Worm (Caenorhabditis elegans): ENCODE measurements around the gene molo-1.

molo-1 gene

ce11 chrIII:5591668-5592149, 17.9 kb downstream of the molo-1 start, which contains the start of the genes ddx-15 and ucr-1 (continued):
- TF ChIP-seq ceh-91 (GFP tag; IDR thresholded peaks at IDR 0.05) (peak; percentile 64), bed-1 (GFP tag; IDR thresholded peaks at IDR 0.05) (no peak), let-607 (tag; optimal IDR thresholded peaks at IDR 0.05) (no peak), attf-6 (GFP tag; IDR thresholded peaks at IDR 0.05) (no peak), efl-1 (GFP tag; optimal IDR thresholded peaks at IDR 0.05) (peak; percentile 40), attf-5 (GFP tag; optimal IDR thresholded peaks at IDR 0.05) (peak; percentile 63), unc-62 (GFP tag; optimal IDR thresholded peaks at IDR 0.05) (no peak), akir-1 (GFP tag; optimal IDR thresholded peaks at IDR 0.05) (no peak), hmg-20 (GFP tag; IDR thresholded peaks at IDR 0.05) (no peak), mes-4 (tag; optimal IDR thresholded peaks at IDR 0.05) (no peak), Y56A3A.18 (GFP tag; IDR thresholded peaks at IDR 0.05) (no peak), nfya-2 (GFP tag; IDR thresholded peaks at IDR 0.05) (no peak), lin-35 (GFP tag; optimal IDR thresholded peaks at IDR 0.05) (peak in 1 of 3 experiments; percentile 36), lag-1 (GFP tag; IDR thresholded peaks at IDR 0.05) (no peak), F57C9.4 (tag; optimal IDR thresholded peaks at IDR 0.05) (no peak), Y53G8AR.9 (GFP tag; conservative IDR thresholded peaks at IDR 0.05) (no peak), nfyb-1 (GFP tag; IDR thresholded peaks at IDR 0.05) (no peak), nhr-120 (GFP tag; IDR thresholded peaks at IDR 0.05) (no peak), hlh-12 (tag; optimal IDR thresholded peaks at IDR 0.05) (no peak), rcor-1 (GFP tag; IDR thresholded peaks at IDR 0.05) (no peak), F52B5.7 (tag; optimal IDR thresholded peaks at IDR 0.05) (no peak), ceh-100 (GFP tag; IDR thresholded peaks at IDR 0.05) (no peak), ztf-25 (GFP tag; IDR thresholded peaks at IDR 0.05) (no peak), sea-2 (GFP tag; IDR thresholded peaks at IDR 0.05) (no peak), lin-26 (GFP tag; IDR thresholded peaks at IDR 0.05) (no peak), T07F8.4 (tag; optimal IDR thresholded peaks at IDR 0.05) (no peak), tbx-9 (tag; optimal IDR thresholded peaks at IDR 0.05; ENCODE audit: borderline replicate concordance) (no peak), nhr-80 (tag; optimal IDR thresholded peaks at IDR 0.05) (peak; percentile 20), mxl-1 (tag; optimal IDR thresholded peaks at IDR 0.05) (no peak), die-1 (tag; optimal IDR thresholded peaks at IDR 0.05) (no peak), unc-130 (GFP tag; optimal IDR thresholded peaks at IDR 0.05) (no peak), Y67H2A.10 (GFP tag; conservative IDR thresholded peaks at IDR 0.05) (no peak), T26A5.8 (tag; optimal IDR thresholded peaks at IDR 0.05) (no peak), F55B11.4 (tag; optimal IDR thresholded peaks at IDR 0.05; ENCODE audit: borderline replicate concordance, insufficient read depth) (no peak), madf-8 (GFP tag; conservative IDR thresholded peaks at IDR 0.05) (peak; percentile 31; the same call in 1 of the 2 replicates), ztf-22 (GFP tag; optimal IDR thresholded peaks at IDR 0.05) (no peak), madf-3 (GFP tag; IDR thresholded peaks at IDR 0.05) (no peak), snpc-1.1 (tag; optimal IDR thresholded peaks at IDR 0.05; ENCODE audit: insufficient read depth) (peak; percentile 8), Y79H2A.3 (GFP tag; conservative IDR thresholded peaks at IDR 0.05) (no peak), B0019.2 (GFP tag; conservative IDR thresholded peaks at IDR 0.05) (peak; percentile 52; the same call in 1 of the 2 replicates), nhr-179 (tag; optimal IDR thresholded peaks at IDR 0.05) (no peak), snpc-1.3 (tag; optimal IDR thresholded peaks at IDR 0.05; ENCODE audit: insufficient read depth) (no peak), B0261.1 (tag; optimal IDR thresholded peaks at IDR 0.05) (no peak), F57A8.1 (GFP tag; optimal IDR thresholded peaks at IDR 0.05) (no peak), ccch-3 (GFP tag; optimal IDR thresholded peaks at IDR 0.05) (no peak), Y53F4B.3 (GFP tag; IDR thresholded peaks at IDR 0.05) (no peak), fkh-3 (tag; optimal IDR thresholded peaks at IDR 0.05) (no peak), D2030.7 (GFP tag; IDR thresholded peaks at IDR 0.05) (peak; percentile 62), hsf-1 (GFP tag; IDR thresholded peaks at IDR 0.05) (no peak)

Measured in whole organism, young adult.